Worm (Caenorhabditis elegans) whole organism, L1 larva: ENCODE results near the gene plk-3.

Experiments used
- aha-1 ChIP-seq: fragments of 150-350 bp; optimal IDR thresholded peaks from 2 replicates; lab custom pipeline; 2014; ENCODE audit warnings: missing biosample characterization, missing genetic modification characterization
- ama-1 ChIP-seq: fragments of 150-350 bp; optimal IDR thresholded peaks from 2 replicates; lab custom pipeline; 2014
- fkh-10 ChIP-seq: sonication (generic microtip); optimal IDR thresholded peaks from 2 replicates; lab custom pipeline; 2017; ENCODE audit warnings: missing biosample characterization, missing genetic modification reagents, missing genetic modification characterization
- fos-1 ChIP-seq: fragments of 150-350 bp; optimal IDR thresholded peaks from 2 replicates; lab custom pipeline; 2014; ENCODE audit warnings: missing biosample characterization, missing genetic modification characterization
- lin-39 ChIP-seq: fragments of 150-350 bp; optimal IDR thresholded peaks from 2 replicates; lab custom pipeline; 2014; ENCODE audit warnings: missing biosample characterization, missing genetic modification reagents, missing genetic modification characterization
- lsy-2 ChIP-seq, 2 experiments: fragments of 150-350 bp; optimal IDR thresholded peaks; 2 replicates each; lab custom pipeline; 2014; ENCODE audit warnings: missing biosample characterization in 2 of 2, missing genetic modification characterization in 2 of 2
- nhr-237 ChIP-seq: fragments of 150-350 bp; optimal IDR thresholded peaks from 2 replicates; lab custom pipeline; 2014; ENCODE audit warnings: missing biosample characterization, missing genetic modification characterization
- nhr-90 ChIP-seq: sonication (generic microtip); optimal IDR thresholded peaks from 2 replicates; lab custom pipeline; 2016; ENCODE audit warnings: mild to moderate bottlenecking, missing genetic modification characterization, missing compliant biosample characterization; ENCODE audit not compliant: poor library complexity
- pqm-1 ChIP-seq: sonication (generic microtip); optimal IDR thresholded peaks from 3 replicates; lab custom pipeline; 2017; ENCODE audit warnings: missing biosample characterization, missing genetic modification characterization
- unc-130 ChIP-seq: fragments of 150-350 bp; optimal IDR thresholded peaks from 2 replicates; lab custom pipeline; 2017; ENCODE audit warnings: missing biosample characterization, missing genetic modification characterization, inconsistent platforms
- ztf-11 ChIP-seq, 2 experiments: sonication (generic microtip); optimal IDR thresholded peaks; 2 replicates each; lab custom pipeline; 2016 to 2017; ENCODE audit warnings: missing genetic modification characterization in 2 of 2, missing biosample characterization in 1 of 2, missing compliant biosample characterization in 1 of 2

DNA sequence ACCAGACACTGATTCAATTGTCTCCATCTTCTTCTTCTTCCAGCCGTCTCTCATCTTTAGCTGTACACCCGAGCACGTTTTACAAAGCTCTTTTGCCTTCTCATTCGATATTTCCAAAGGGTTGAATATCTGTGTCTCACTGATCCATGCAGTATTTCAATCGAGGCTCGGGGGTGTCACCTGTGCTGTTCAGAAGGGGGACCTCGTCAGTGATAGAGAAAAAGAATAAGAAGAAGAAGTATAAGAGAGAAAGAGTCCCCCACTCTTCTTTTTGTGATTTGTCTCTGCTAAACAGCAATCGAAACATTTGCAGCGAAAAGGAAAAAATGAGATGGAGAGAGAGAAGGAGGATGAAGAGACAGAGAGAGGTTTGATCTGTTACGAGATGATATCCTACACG, 47.0 kb downstream of the plk-3 start:
- TF ChIP-seq aha-1 (no peak), ama-1 (no peak), unc-130 (peak; percentile 33), lin-39 (tag; lab: Kevin White, UChicago) (no peak), fos-1 (tag; lab: Kevin White, UChicago) (no peak), fkh-10 (GFP tag; lab: Kevin White, UChicago) (no peak), nhr-237 (tag; lab: Kevin White, UChicago) (no peak), nhr-90 (no peak), ztf-11 (tag; optimal IDR thresholded peaks at IDR 0.05; lab: Kevin White, UChicago) (no peak), pqm-1 (tag; lab: Kevin White, UChicago) (no peak), lsy-2 (tag; optimal IDR thresholded peaks at IDR 0.05; lab: Kevin White, UChicago) (peak in 1 of 2 experiments; percentile 53)
